Fruit fly (Drosophila melanogaster): ENCODE results near the gene Sec20.

Gene Sec20

DNA sequence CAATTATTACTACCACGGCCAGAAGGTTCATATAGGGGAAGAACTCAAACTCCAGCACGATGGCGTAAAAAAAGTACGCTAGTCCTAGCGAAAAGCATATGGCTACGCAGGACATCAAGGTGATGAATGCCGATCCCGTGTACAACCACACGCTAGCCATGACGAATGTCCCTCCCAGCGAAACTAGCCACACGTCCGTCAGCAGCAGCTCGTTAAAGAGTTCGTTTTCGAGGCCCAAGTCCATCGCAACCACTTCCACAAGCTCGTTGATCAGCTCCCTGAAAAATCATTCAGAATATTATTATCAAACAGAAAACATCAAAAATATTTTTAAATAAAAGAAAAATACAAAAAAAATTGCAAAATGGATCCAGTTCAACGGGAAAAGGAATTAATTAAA lies 28.7 kb upstream of the Sec20 start, which contains the start of gene CG34287:
Gene CG34287, plus strand, starts transcription at position 301 of the 400 bp plus-strand sequence.
- TF ChIP-seq ss (GFP tag; optimal IDR thresholded peaks at IDR 0.05) = no peak
- TF ChIP-seq Lpt (GFP tag; optimal IDR thresholded peaks at IDR 0.05) = no peak
- no peak for TF ChIP-seq OdsH (GFP tag; optimal IDR thresholded peaks at IDR 0.05)
- TF ChIP-seq Ets96B (tag; optimal IDR thresholded peaks at IDR 0.05) = no peak
- no peak for TF ChIP-seq CG16779 (tag; optimal IDR thresholded peaks at IDR 0.05)
- TF ChIP-seq achi (GFP tag; optimal IDR thresholded peaks at IDR 0.05) = no peak
- no peak for TF ChIP-seq esn (GFP tag; optimal IDR thresholded peaks at IDR 0.05)
- no peak for TF ChIP-seq vri (GFP tag; optimal IDR thresholded peaks at IDR 0.05)
- TF ChIP-seq CG6276 (GFP tag; optimal IDR thresholded peaks at IDR 0.05) = no peak
- TF ChIP-seq acj6 (GFP tag; optimal IDR thresholded peaks at IDR 0.05) = no peak
- no peak for TF ChIP-seq Hr39 (GFP tag; optimal IDR thresholded peaks at IDR 0.05)
- TF ChIP-seq Eip78C (GFP tag) = no peak
- no peak for TF ChIP-seq Sox102F (GFP tag; optimal IDR thresholded peaks at IDR 0.05)
- TF ChIP-seq CG34406 (GFP tag; optimal IDR thresholded peaks at IDR 0.05) = no peak
- no peak for TF ChIP-seq CG6854 (GFP tag; optimal IDR thresholded peaks at IDR 0.05)
- no peak for TF ChIP-seq CG9139 (GFP tag; optimal IDR thresholded peaks at IDR 0.05)

DNA sequence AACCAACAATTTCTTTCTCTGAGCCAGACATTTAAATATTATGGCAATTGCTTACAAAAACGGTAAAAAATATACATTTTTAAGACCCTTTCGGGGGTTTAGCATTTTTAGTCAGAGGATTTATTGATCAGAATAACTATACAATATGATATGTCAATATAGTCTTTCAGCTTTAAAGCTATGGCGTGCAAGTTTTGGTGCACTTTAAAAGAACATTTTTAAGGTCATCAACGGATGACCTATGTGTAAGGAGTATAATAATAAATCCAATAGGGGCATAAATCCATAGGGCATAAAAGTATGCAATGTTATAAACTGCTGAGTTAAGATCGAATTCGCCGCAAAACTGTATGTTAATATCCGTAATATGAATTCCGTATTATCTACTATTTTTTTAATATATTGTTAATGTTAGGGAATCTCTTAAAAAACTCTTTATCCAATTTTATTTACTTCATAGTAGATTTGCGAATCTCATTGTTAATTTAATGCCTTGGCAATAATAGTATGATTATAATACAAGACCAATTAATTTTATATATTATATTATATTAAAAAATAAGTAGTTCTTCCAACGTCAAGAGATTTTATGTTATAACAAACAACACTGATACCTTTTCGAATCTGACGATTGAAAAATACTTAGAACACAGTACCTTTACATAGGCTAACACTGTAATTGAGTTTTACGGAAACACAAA lies 22.4 kb upstream of the Sec20 start, which contains the start of gene CG14676:
Gene CG14676, plus strand, starts transcription at position 651 of the 701 bp plus-strand sequence.
- TF ChIP-seq svp (GFP tag) (peak; percentile 93), CG16779 (tag; optimal IDR thresholded peaks at IDR 0.05) (no peak)

DNA sequence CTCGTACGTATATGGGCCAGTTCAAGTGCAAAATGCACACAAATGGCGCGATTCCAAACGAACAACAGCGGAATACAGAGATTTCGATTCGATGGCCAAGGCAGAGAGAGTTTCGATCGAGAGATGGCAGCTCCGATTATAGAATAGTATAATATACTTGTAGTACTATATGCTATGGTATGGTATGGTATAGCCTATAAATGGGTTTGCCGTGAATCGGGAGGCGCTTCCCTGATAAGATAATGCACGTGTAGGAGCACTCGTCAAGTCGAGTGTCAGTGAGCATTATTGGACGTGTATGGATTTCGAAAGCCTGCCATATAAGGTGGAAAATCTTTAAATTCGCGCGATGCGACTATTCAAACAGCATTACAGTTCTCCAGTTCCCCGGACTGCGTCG lies 19.2 kb upstream of the Sec20 start:
- TF ChIP-seq CG10631 (GFP tag; optimal IDR thresholded peaks at IDR 0.05) = no peak
- TF ChIP-seq fkh (GFP tag; optimal IDR thresholded peaks at IDR 0.05) = no peak
- TF ChIP-seq Ets21C (GFP tag; optimal IDR thresholded peaks at IDR 0.05) = no peak
- peak; percentile 88 for TF ChIP-seq svp (GFP tag)
- TF ChIP-seq CG10669 (GFP tag; optimal IDR thresholded peaks at IDR 0.05) = no peak

DNA sequence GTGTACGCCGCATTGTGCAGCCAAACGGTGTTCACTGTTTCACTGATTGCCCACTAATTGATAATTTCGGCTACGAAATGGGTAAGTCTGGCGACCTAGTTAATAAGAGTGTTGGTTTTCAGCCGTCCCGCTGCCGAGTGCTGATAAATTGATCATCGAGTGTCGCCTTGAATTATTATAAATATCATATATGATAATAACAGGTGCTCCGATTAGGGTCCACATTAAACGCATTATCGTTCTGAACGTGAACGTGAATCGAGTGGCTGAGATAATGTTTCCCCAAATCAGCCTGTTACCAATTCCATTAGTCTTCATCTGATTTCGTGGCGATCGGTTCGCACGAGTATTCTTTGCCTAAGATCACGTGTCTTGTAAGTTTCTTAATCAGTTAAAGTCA lies 17.0 kb upstream of the Sec20 start:
- no peak for TF ChIP-seq CG8632 (GFP tag; optimal IDR thresholded peaks at IDR 0.05)
- no peak for TF ChIP-seq eg (GFP tag; IDR thresholded peaks at IDR 0.05)
- TF ChIP-seq Eip78C (GFP tag) = no peak
- peak; percentile 21 for TF ChIP-seq vri (GFP tag; optimal IDR thresholded peaks at IDR 0.05)

DNA sequence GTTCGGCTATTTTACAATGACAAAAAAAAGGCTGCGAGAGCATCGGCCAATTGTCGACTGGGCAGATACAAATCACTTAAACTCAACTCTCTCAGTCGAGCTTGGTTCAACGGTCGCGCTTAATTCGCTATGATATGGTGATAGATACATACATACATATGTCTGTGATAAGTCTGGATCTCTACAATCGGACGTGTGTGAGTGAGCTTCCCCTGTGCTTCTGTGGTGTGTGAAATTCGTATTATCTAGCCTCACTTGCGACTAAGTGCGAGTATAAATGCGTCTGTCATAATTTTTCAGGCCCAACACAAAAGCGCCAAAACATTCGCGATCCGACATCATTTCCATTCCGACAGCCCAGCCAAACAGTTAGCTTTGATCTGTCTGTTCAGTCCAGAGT lies 16.5 kb upstream of the Sec20 start, which contains the start of gene CG1213:
Gene CG1213, plus strand, starts transcription at position 301 of the 400 bp plus-strand sequence.
- no peak for TF ChIP-seq CG1621 (tag; optimal IDR thresholded peaks at IDR 0.05)

DNA sequence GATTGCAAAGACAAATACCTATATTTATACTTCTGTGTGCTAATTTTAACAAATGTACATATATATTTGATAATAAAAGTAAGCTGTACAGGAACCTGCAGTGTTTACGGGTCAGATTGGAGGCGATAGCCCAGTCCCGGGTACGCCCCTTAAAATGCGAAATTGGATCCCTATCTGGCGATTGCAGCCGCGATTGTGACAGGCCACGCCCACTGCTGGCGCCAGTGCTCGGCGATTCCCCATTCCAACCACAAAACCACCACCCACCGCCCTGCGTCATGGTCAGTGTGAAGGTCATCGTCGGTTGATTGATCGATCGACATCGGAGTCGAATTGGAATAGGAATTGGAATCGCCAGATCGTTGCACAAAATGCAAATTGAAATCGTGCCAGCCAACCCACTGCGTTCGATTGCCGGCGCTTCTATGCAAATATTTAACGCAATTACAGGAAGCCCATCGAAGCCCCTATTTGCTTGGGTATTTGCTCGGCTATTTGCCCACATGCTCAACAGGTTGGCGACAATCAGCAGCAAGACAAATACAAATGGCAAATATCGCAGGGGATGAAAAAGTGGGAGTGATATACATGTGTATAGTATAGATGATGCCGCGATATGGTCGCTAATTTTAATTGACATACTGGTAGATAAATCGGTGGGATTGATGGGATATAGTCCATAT lies 14.5 kb upstream of the Sec20 start:
- no peak for TF ChIP-seq cyc (GFP tag; optimal IDR thresholded peaks at IDR 0.05)
- TF ChIP-seq CG3032 (tag; optimal IDR thresholded peaks at IDR 0.05) = peak; percentile 19
- 0 out of 2 replicates have a peak, but pooled peaks have one; percentile 13 for TF ChIP-seq Gug (GFP tag; IDR thresholded peaks at IDR 0.05)
- TF ChIP-seq Lpt (GFP tag; optimal IDR thresholded peaks at IDR 0.05) = no peak
- TF ChIP-seq CG34406 (GFP tag; optimal IDR thresholded peaks at IDR 0.05) = peak; percentile 19
- no peak for TF ChIP-seq CG1621 (tag; optimal IDR thresholded peaks at IDR 0.05)
- TF ChIP-seq CG16779 (tag; optimal IDR thresholded peaks at IDR 0.05) = no peak
- TF ChIP-seq Eip75B (GFP tag; optimal IDR thresholded peaks at IDR 0.05) = peak; percentile 18
- TF ChIP-seq net (GFP tag; optimal IDR thresholded peaks at IDR 0.05) = peak; percentile 46
- TF ChIP-seq Ets21C (GFP tag; optimal IDR thresholded peaks at IDR 0.05) = no peak
- TF ChIP-seq acj6 (GFP tag; optimal IDR thresholded peaks at IDR 0.05) = peak; percentile 31
- TF ChIP-seq svp (GFP tag) = peak; percentile 91
- no peak for TF ChIP-seq Eip93F (GFP tag; optimal IDR thresholded peaks at IDR 0.05)
- TF ChIP-seq Sox102F (GFP tag; optimal IDR thresholded peaks at IDR 0.05) = no peak
- no peak for TF ChIP-seq Hr38 (GFP tag; optimal IDR thresholded peaks at IDR 0.05)
- no peak for TF ChIP-seq CG15336 (GFP tag; IDR thresholded peaks at IDR 0.05)
- TF ChIP-seq CG31627 (GFP tag; optimal IDR thresholded peaks at IDR 0.05) = no peak
- TF ChIP-seq Ets96B (tag; optimal IDR thresholded peaks at IDR 0.05) = no peak
- TF ChIP-seq CG11902 (GFP tag; optimal IDR thresholded peaks at IDR 0.05) = no peak
- TF ChIP-seq fd85E (GFP tag; optimal IDR thresholded peaks at IDR 0.05) = no peak
- TF ChIP-seq CG6854 (GFP tag; optimal IDR thresholded peaks at IDR 0.05) = no peak
- peak; percentile 11 for TF ChIP-seq fd59A (GFP tag; optimal IDR thresholded peaks at IDR 0.05)
- peak; percentile 14 for TF ChIP-seq esn (GFP tag; optimal IDR thresholded peaks at IDR 0.05)
- TF ChIP-seq pdm3 (GFP tag; optimal IDR thresholded peaks at IDR 0.05) = peak; percentile 11
- TF ChIP-seq spab (GFP tag; optimal IDR thresholded peaks at IDR 0.05) = peak; percentile 35
- no peak for TF ChIP-seq CG8319 (GFP tag; optimal IDR thresholded peaks at IDR 0.05)

Measured in whole organism, prepupa.